Fruit fly (Drosophila melanogaster): ENCODE measurements around the gene CtIP.

The CtIP gene

DNA sequence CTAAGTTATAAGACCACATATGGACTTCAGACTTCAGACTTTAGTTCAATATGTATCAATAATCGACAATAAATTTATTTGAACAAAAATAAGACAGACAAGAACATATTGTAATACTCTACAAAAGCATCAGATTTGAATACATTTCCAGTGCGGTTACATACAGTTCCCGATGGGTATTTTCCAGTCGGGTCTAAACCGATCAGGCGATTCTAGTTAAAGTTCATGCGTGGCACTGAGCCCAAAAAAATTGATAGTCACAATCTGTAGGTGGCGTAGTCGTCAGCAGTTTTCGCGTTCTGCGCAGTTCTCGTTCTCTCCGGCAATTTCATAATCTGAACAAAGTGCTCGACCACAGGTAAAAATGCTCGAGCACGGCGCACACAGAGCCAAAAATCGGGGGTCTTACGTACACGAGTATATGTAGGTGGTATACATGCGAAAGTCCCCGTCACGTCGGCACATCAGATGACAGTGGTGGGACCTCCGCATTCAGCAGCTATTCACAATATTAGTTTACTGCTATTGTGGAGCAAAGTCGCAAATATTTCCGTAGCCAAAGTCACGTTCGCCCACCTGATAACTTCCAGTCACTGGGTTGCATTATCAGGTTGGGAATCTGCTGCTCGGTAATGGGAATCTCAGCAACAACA is 40.7 kb upstream of the CtIP start (continued):
- TF ChIP-seq CG34376 (GFP tag; optimal IDR thresholded peaks at IDR 0.05): peak; percentile 82
- TF ChIP-seq bsh (GFP tag; optimal IDR thresholded peaks at IDR 0.05): no peak
- TF ChIP-seq Bgb (GFP tag; IDR thresholded peaks at IDR 0.05; ENCODE audit: partially characterized antibody): no peak; the same call in 1 of the 2 replicates
- TF ChIP-seq hbn (GFP tag; IDR thresholded peaks at IDR 0.05; ENCODE audit: partially characterized antibody): no peak
- no peak for TF ChIP-seq CG6254 (GFP tag; optimal IDR thresholded peaks at IDR 0.05)
- 0 out of 2 replicates have a peak, but pooled peaks have one; percentile 20 for TF ChIP-seq CG5953 (GFP tag; IDR thresholded peaks at IDR 0.05)
- TF ChIP-seq CG7928 (GFP tag; optimal IDR thresholded peaks at IDR 0.05): no peak
- peak; percentile 49 for TF ChIP-seq CG16815 (GFP tag; optimal IDR thresholded peaks at IDR 0.05)
- TF ChIP-seq Nf-YB (GFP tag; optimal IDR thresholded peaks at IDR 0.05): no peak
- no peak for TF ChIP-seq CG6791 (GFP tag; IDR thresholded peaks at IDR 0.05; ENCODE audit: partially characterized antibody)
- no peak for TF ChIP-seq ERR (GFP tag; optimal IDR thresholded peaks at IDR 0.05)
- TF ChIP-seq dmrt99B (tag; optimal IDR thresholded peaks at IDR 0.05): peak; percentile 31
- TF ChIP-seq crp (GFP tag; optimal IDR thresholded peaks at IDR 0.05): no peak
- peak; percentile 28 to 62 for TF ChIP-seq Hr51 (GFP tag; optimal IDR thresholded peaks at IDR 0.05)
- TF ChIP-seq vvl (GFP tag; IDR thresholded peaks at IDR 0.05): peak; percentile 25; the same call in 1 of the 2 replicates
- TF ChIP-seq CG6689 (GFP tag; IDR thresholded peaks at IDR 0.05): 0 out of 2 replicates have a peak, but pooled peaks have one; percentile 34
- TF ChIP-seq pho (GFP tag; optimal IDR thresholded peaks at IDR 0.05): peak; percentile 64
- TF ChIP-seq CG12219 (GFP tag; optimal IDR thresholded peaks at IDR 0.05): no peak
- TF ChIP-seq PHDP (tag; optimal IDR thresholded peaks at IDR 0.05): peak; percentile 27
- 0 out of 2 replicates have a peak, but pooled peaks have one; percentile 15 for TF ChIP-seq Dref (GFP tag; IDR thresholded peaks at IDR 0.05)
- peak; percentile 49 for TF ChIP-seq Ptx1 (GFP tag; IDR thresholded peaks at IDR 0.05)
- TF ChIP-seq CG18619 (GFP tag; optimal IDR thresholded peaks at IDR 0.05): peak; percentile 14
- TF ChIP-seq Med (GFP tag): peak; percentile 87
- peak; percentile 62 for TF ChIP-seq CG9932 (GFP tag; IDR thresholded peaks at IDR 0.05)
- TF ChIP-seq CG9817 (tag; optimal IDR thresholded peaks at IDR 0.05): no peak
- no peak for TF ChIP-seq ac (GFP tag; optimal IDR thresholded peaks at IDR 0.05)
- TF ChIP-seq sens-2 (GFP tag; IDR thresholded peaks at IDR 0.05): no peak
- TF ChIP-seq ken (GFP tag; IDR thresholded peaks at IDR 0.05): 0 out of 3 replicates have a peak, but pooled peaks have one; percentile 3
- TF ChIP-seq CG17612 (GFP tag; IDR thresholded peaks at IDR 0.05): no peak
- no peak for TF ChIP-seq CG6654 (GFP tag; optimal IDR thresholded peaks at IDR 0.05)
- TF ChIP-seq Fer3 (tag; optimal IDR thresholded peaks at IDR 0.05): peak; percentile 31
- TF ChIP-seq CG7786 (GFP tag; optimal IDR thresholded peaks at IDR 0.05): peak; percentile 45
- TF ChIP-seq chn (GFP tag; optimal IDR thresholded peaks at IDR 0.05): no peak
- no peak for TF ChIP-seq CG7963 (GFP tag; IDR thresholded peaks at IDR 0.05; ENCODE audit: partially characterized antibody)
- peak; percentile 80 for TF ChIP-seq Dip3 (GFP tag; optimal IDR thresholded peaks at IDR 0.05)
- TF ChIP-seq CG13123 (GFP tag; optimal IDR thresholded peaks at IDR 0.05): no peak
- TF ChIP-seq tgo (GFP tag; IDR thresholded peaks at IDR 0.05): no peak; the same call in 2 of the 3 replicates
- no peak for TF ChIP-seq Hr78 (GFP tag; optimal IDR thresholded peaks at IDR 0.05)
- TF ChIP-seq CG4282 (GFP tag; optimal IDR thresholded peaks at IDR 0.05): no peak
- TF ChIP-seq amos (GFP tag; IDR thresholded peaks at IDR 0.05; ENCODE audit: partially characterized antibody): 0 out of 2 replicates have a peak, but pooled peaks have one; percentile 15
- no peak for TF ChIP-seq esg (GFP tag; conservative IDR thresholded peaks at IDR 0.05)
- TF ChIP-seq ash1 (GFP tag; optimal IDR thresholded peaks at IDR 0.05): no peak
- TF ChIP-seq HLHmδ (GFP tag; optimal IDR thresholded peaks at IDR 0.05): no peak
- TF ChIP-seq h (optimal IDR thresholded peaks at IDR 0.05): no peak
- TF ChIP-seq CG43689 (GFP tag; IDR thresholded peaks at IDR 0.05): no peak
- TF ChIP-seq CG4328 (GFP tag; optimal IDR thresholded peaks at IDR 0.05): peak; percentile 34
- no peak for TF ChIP-seq CG11560 (tag; IDR thresholded peaks at IDR 0.05)
- TF ChIP-seq HLH4C (GFP tag; IDR thresholded peaks at IDR 0.05; ENCODE audit: partially characterized antibody): no peak
